Worm (Caenorhabditis elegans): ENCODE data around the gene H25P19.1.

The H25P19.1 gene

ce11 chrV:712882-713281, 25.4 kb downstream of the H25P19.1 start, which contains the start of gene cyp-33C11:
Gene cyp-33C11, minus strand, starts transcription at chrV:712982.
- TF ChIP-seq W03F9.2 (tag; optimal IDR thresholded peaks at IDR 0.05) (no peak), him-1 (tag; optimal IDR thresholded peaks at IDR 0.05) (no peak), dao-5 (tag; optimal IDR thresholded peaks at IDR 0.05) (no peak)

- no peak for TF ChIP-seq W03F9.2 (tag; optimal IDR thresholded peaks at IDR 0.05)
- TF ChIP-seq dao-5 (tag; optimal IDR thresholded peaks at IDR 0.05): no peak
- TF ChIP-seq him-1 (tag; optimal IDR thresholded peaks at IDR 0.05): no peak
These were observed 32.2 kb downstream of the H25P19.1 start, which contains the start of gene srbc-40 for ce11 chrV:719731-720130. Gene srbc-40, minus strand, starts transcription at chrV:719831.

- TF ChIP-seq him-1 (tag; optimal IDR thresholded peaks at IDR 0.05) (no peak), dao-5 (tag; optimal IDR thresholded peaks at IDR 0.05) (no peak), W03F9.2 (tag; optimal IDR thresholded peaks at IDR 0.05) (no peak)
These were observed 35.4 kb downstream of the H25P19.1 start for ce11 chrV:722889-723288.

- TF ChIP-seq dao-5 (tag; optimal IDR thresholded peaks at IDR 0.05) (no peak), him-1 (tag; optimal IDR thresholded peaks at IDR 0.05) (no peak), W03F9.2 (tag; optimal IDR thresholded peaks at IDR 0.05) (no peak)
These were observed 36.4 kb downstream of the H25P19.1 start, which contains the start of gene fbxb-72 for ce11 chrV:723895-724352. Gene fbxb-72, minus strand, starts transcription at chrV:723952.

ce11 chrV:724470-724890, 37.0 kb downstream of the H25P19.1 start:
- TF ChIP-seq him-1 (tag; optimal IDR thresholded peaks at IDR 0.05) (no peak), dao-5 (tag; optimal IDR thresholded peaks at IDR 0.05) (no peak), W03F9.2 (tag; optimal IDR thresholded peaks at IDR 0.05) (no peak)

ce11 chrV:724946-725806, 37.7 kb downstream of the H25P19.1 start:
- TF ChIP-seq W03F9.2 (tag; optimal IDR thresholded peaks at IDR 0.05) (no peak), him-1 (tag; optimal IDR thresholded peaks at IDR 0.05) (no peak), dao-5 (tag; optimal IDR thresholded peaks at IDR 0.05) (no peak)

ce11 chrV:725807-726572, 38.5 kb downstream of the H25P19.1 start:
- no peak for TF ChIP-seq W03F9.2 (tag; optimal IDR thresholded peaks at IDR 0.05)
- no peak for TF ChIP-seq him-1 (tag; optimal IDR thresholded peaks at IDR 0.05)
- TF ChIP-seq dao-5 (tag; optimal IDR thresholded peaks at IDR 0.05): no peak

ce11 chrV:726573-727483, 39.3 kb downstream of the H25P19.1 start:
- TF ChIP-seq him-1 (tag; optimal IDR thresholded peaks at IDR 0.05) (no peak), dao-5 (tag; optimal IDR thresholded peaks at IDR 0.05) (no peak), W03F9.2 (tag; optimal IDR thresholded peaks at IDR 0.05) (no peak)

ce11 chrV:727484-728351, 40.2 kb downstream of the H25P19.1 start, which contains the start of the genes icl-1 and srh-2:
Gene icl-1, minus strand, starts transcription at chrV:728004.
Gene srh-2, plus strand, starts transcription at chrV:728301.
- TF ChIP-seq him-1 (tag; optimal IDR thresholded peaks at IDR 0.05) (no peak), dao-5 (tag; optimal IDR thresholded peaks at IDR 0.05) (no peak), W03F9.2 (tag; optimal IDR thresholded peaks at IDR 0.05) (peak; percentile 3)

ce11 chrV:728822-729493, 41.5 kb downstream of the H25P19.1 start:
- TF ChIP-seq W03F9.2 (tag; optimal IDR thresholded peaks at IDR 0.05): no peak
- no peak for TF ChIP-seq him-1 (tag; optimal IDR thresholded peaks at IDR 0.05)
- TF ChIP-seq dao-5 (tag; optimal IDR thresholded peaks at IDR 0.05): no peak

ce11 chrV:730216-730615, 42.7 kb downstream of the H25P19.1 start:
- peak; percentile 38 for TF ChIP-seq W03F9.2 (tag; optimal IDR thresholded peaks at IDR 0.05)
- TF ChIP-seq dao-5 (tag; optimal IDR thresholded peaks at IDR 0.05): no peak
- TF ChIP-seq him-1 (tag; optimal IDR thresholded peaks at IDR 0.05): no peak

All from whole organism, L4/young adult.